Worm (Caenorhabditis elegans) whole organism, L2 larva: Measurements from ENCODE around the gene rbm-42.
A peak's percentile ranks its signal among the peaks of the same experiment; 100 is the strongest.

Experiments
- C34F6.9 ChIP-seq: fragments of 150-350 bp; optimal IDR thresholded peaks from 2 replicates; lab custom pipeline; 2014; ENCODE audit warnings: missing biosample characterization, missing genetic modification characterization
- F13H6.1 ChIP-seq: sonication (generic microtip); optimal IDR thresholded peaks from 2 replicates; lab custom pipeline; 2016; ENCODE audit warnings: missing genetic modification characterization, missing compliant biosample characterization
- R02D3.7 ChIP-seq: fragments of 150-350 bp; optimal IDR thresholded peaks from 2 replicates; lab custom pipeline; 2014; ENCODE audit warnings: missing biosample characterization, missing genetic modification characterization
- Y55F3AM.14 ChIP-seq: fragments of 200-800 bp; sonication (Bioruptor generic); optimal IDR thresholded peaks from 2 replicates; lab custom pipeline; 2018; ENCODE audit warnings: mild to moderate bottlenecking, missing genetic modification characterization, missing compliant biosample characterization
- ZK546.5 ChIP-seq: sonication (generic microtip); optimal IDR thresholded peaks from 2 replicates; lab custom pipeline; 2017; ENCODE audit warnings: missing biosample characterization, missing genetic modification characterization
- alr-1 ChIP-seq: fragments of 150-350 bp; optimal IDR thresholded peaks from 2 replicates; lab custom pipeline; 2014; ENCODE audit warnings: missing biosample characterization, missing genetic modification characterization
- aly-2 ChIP-seq: fragments of 150-350 bp; optimal IDR thresholded peaks from 2 replicates; lab custom pipeline; 2014; ENCODE audit warnings: missing biosample characterization, missing genetic modification characterization
- ama-1 ChIP-seq: fragments of 150-350 bp; optimal IDR thresholded peaks from 2 replicates; lab custom pipeline; 2018; ENCODE audit warnings: inconsistent platforms
- blmp-1 ChIP-seq: sonication (generic microtip); optimal IDR thresholded peaks from 2 replicates; lab custom pipeline; 2017; ENCODE audit warnings: missing genetic modification characterization, mild to moderate bottlenecking, missing compliant biosample characterization, antibody characterized with exemption, moderate library complexity; ENCODE audit not compliant: insufficient read depth
- ceh-16 ChIP-seq: fragments of 150-350 bp; optimal IDR thresholded peaks from 2 replicates; lab custom pipeline; 2014; ENCODE audit warnings: missing biosample characterization, missing genetic modification characterization
- ceh-82 ChIP-seq: fragments of 150-350 bp; optimal IDR thresholded peaks from 2 replicates; lab custom pipeline; 2014; ENCODE audit warnings: missing biosample characterization, missing genetic modification characterization
- crh-2 ChIP-seq: sonication (generic microtip); optimal IDR thresholded peaks from 2 replicates; lab custom pipeline; 2017; ENCODE audit warnings: missing biosample characterization, missing genetic modification characterization
- dmd-4 ChIP-seq: sonication (generic microtip); optimal IDR thresholded peaks from 2 replicates; lab custom pipeline; 2017; ENCODE audit warnings: missing biosample characterization, missing genetic modification characterization
- egl-27 ChIP-seq: sonication (generic microtip); optimal IDR thresholded peaks from 3 replicates; lab custom pipeline; 2017; ENCODE audit warnings: missing biosample characterization, missing genetic modification reagents, missing genetic modification characterization
- elt-1 ChIP-seq: fragments of 150-350 bp; optimal IDR thresholded peaks from 2 replicates; lab custom pipeline; 2014; ENCODE audit warnings: missing biosample characterization, missing genetic modification characterization
- elt-3 ChIP-seq: sonication (generic microtip); optimal IDR thresholded peaks from 2 replicates; lab custom pipeline; 2017; ENCODE audit warnings: missing biosample characterization, missing genetic modification characterization
- fos-1 ChIP-seq: fragments of 150-350 bp; optimal IDR thresholded peaks from 2 replicates; lab custom pipeline; 2014; ENCODE audit warnings: missing biosample characterization, missing genetic modification characterization
- gmeb-1 ChIP-seq: fragments of 150-350 bp; optimal IDR thresholded peaks from 2 replicates; lab custom pipeline; 2014; ENCODE audit warnings: missing biosample characterization, missing genetic modification characterization
- lin-11 ChIP-seq: fragments of 150-350 bp; sonication (generic microtip); optimal IDR thresholded peaks from 2 replicates; lab custom pipeline; 2014; ENCODE audit warnings: missing biosample characterization, missing genetic modification characterization, inconsistent platforms, mixed read lengths
- lin-13 ChIP-seq: fragments of 150-350 bp; optimal IDR thresholded peaks from 2 replicates; lab custom pipeline; 2014; ENCODE audit warnings: missing biosample characterization, missing genetic modification reagents, missing genetic modification characterization
- lin-39 ChIP-seq: fragments of 150-350 bp; optimal IDR thresholded peaks from 2 replicates; lab custom pipeline; 2014; ENCODE audit warnings: missing biosample characterization, missing genetic modification reagents, missing genetic modification characterization
- lsy-2 ChIP-seq, 2 experiments: fragments of 150-350 bp in 1 of 2; sonication (generic microtip) in 1 of 2; optimal IDR thresholded peaks; 2 replicates each; lab custom pipeline; 2014 to 2017; ENCODE audit warnings: missing biosample characterization in 2 of 2, missing genetic modification characterization in 2 of 2
- mab-5 ChIP-seq: fragments of 150-350 bp; optimal IDR thresholded peaks from 2 replicates; lab custom pipeline; 2014; ENCODE audit warnings: missing biosample characterization, missing genetic modification characterization
- mbf-1 ChIP-seq: sonication (generic microtip); optimal IDR thresholded peaks from 2 replicates; lab custom pipeline; 2017; ENCODE audit warnings: missing biosample characterization, missing genetic modification characterization
- mdl-1 ChIP-seq, 2 experiments: fragments of 150-350 bp in 1 of 2; sonication (generic microtip) in 1 of 2; optimal IDR thresholded peaks; 2 replicates each; lab custom pipeline; 2017; ENCODE audit warnings: missing biosample characterization in 2 of 2, missing genetic modification characterization in 2 of 2
- nhr-10 ChIP-seq: sonication (generic microtip); optimal IDR thresholded peaks from 2 replicates; lab custom pipeline; 2017; ENCODE audit warnings: missing biosample characterization, missing genetic modification characterization
- nhr-11 ChIP-seq: fragments of 150-350 bp; optimal IDR thresholded peaks from 2 replicates; lab custom pipeline; 2014; ENCODE audit warnings: missing biosample characterization, missing genetic modification characterization
- nhr-12 ChIP-seq: fragments of 150-350 bp; optimal IDR thresholded peaks from 2 replicates; lab custom pipeline; 2014; ENCODE audit warnings: missing biosample characterization, missing genetic modification characterization
- nhr-129 ChIP-seq: fragments of 150-350 bp; optimal IDR thresholded peaks from 2 replicates; lab custom pipeline; 2014; ENCODE audit warnings: missing biosample characterization, missing genetic modification characterization
- nhr-21 ChIP-seq: fragments of 150-350 bp; optimal IDR thresholded peaks from 2 replicates; lab custom pipeline; 2014; ENCODE audit warnings: missing biosample characterization, missing genetic modification characterization
- nhr-23 ChIP-seq: fragments of 150-350 bp; optimal IDR thresholded peaks from 2 replicates; lab custom pipeline; 2014; ENCODE audit warnings: missing biosample characterization, missing genetic modification reagents, missing genetic modification characterization
- nhr-237 ChIP-seq: fragments of 150-350 bp; optimal IDR thresholded peaks from 2 replicates; lab custom pipeline; 2014; ENCODE audit warnings: missing biosample characterization, missing genetic modification characterization
- nhr-25 ChIP-seq: fragments of 150-350 bp; sonication (generic microtip); optimal IDR thresholded peaks from 3 replicates; lab custom pipeline; 2014; ENCODE audit warnings: missing biosample characterization, missing genetic modification characterization
- nhr-6 ChIP-seq: fragments of 150-350 bp; optimal IDR thresholded peaks from 2 replicates; lab custom pipeline; 2014; ENCODE audit warnings: missing biosample characterization, missing genetic modification characterization
- nhr-77 ChIP-seq: fragments of 150-350 bp; optimal IDR thresholded peaks from 2 replicates; lab custom pipeline; 2014; ENCODE audit warnings: missing biosample characterization, missing genetic modification characterization
- peb-1 ChIP-seq: fragments of 150-350 bp; optimal IDR thresholded peaks from 2 replicates; lab custom pipeline; 2014; ENCODE audit warnings: missing biosample characterization, missing genetic modification characterization
- sem-4 ChIP-seq: fragments of 150-350 bp; optimal IDR thresholded peaks from 2 replicates; lab custom pipeline; 2014; ENCODE audit warnings: missing biosample characterization, missing genetic modification reagents, missing genetic modification characterization
- skn-1 ChIP-seq: sonication (generic microtip); optimal IDR thresholded peaks from 2 replicates; lab custom pipeline; 2017; ENCODE audit warnings: missing biosample characterization, missing genetic modification characterization
- sma-3 ChIP-seq: sonication (generic microtip); optimal IDR thresholded peaks from 2 replicates; lab custom pipeline; 2016; ENCODE audit warnings: missing genetic modification reagents, missing genetic modification characterization, missing compliant biosample characterization
- sma-9 ChIP-seq, 2 experiments: fragments of 150-350 bp in 1 of 2; sonication (generic microtip) in 1 of 2; optimal IDR thresholded peaks; 2 replicates each; lab custom pipeline; 2014 to 2016; ENCODE audit warnings: missing genetic modification characterization in 2 of 2, mild to moderate bottlenecking in 1 of 2, missing biosample characterization in 1 of 2, missing compliant biosample characterization in 1 of 2, missing genetic modification reagents in 1 of 2, moderate library complexity in 1 of 2
- snpc-4 ChIP-seq: fragments of 150-350 bp; optimal IDR thresholded peaks from 2 replicates; lab custom pipeline; 2014; ENCODE audit warnings: missing biosample characterization, missing genetic modification characterization
- unc-39 ChIP-seq: fragments of 150-350 bp; optimal IDR thresholded peaks from 2 replicates; lab custom pipeline; 2014; ENCODE audit warnings: missing biosample characterization, missing genetic modification characterization
- unc-55 ChIP-seq: fragments of 150-350 bp; sonication (generic microtip); optimal IDR thresholded peaks from 3 replicates; lab custom pipeline; 2014; ENCODE audit warnings: missing biosample characterization, missing genetic modification reagents, missing genetic modification characterization
- unc-62 ChIP-seq: fragments of 150-350 bp; optimal IDR thresholded peaks from 2 replicates; lab custom pipeline; 2014; ENCODE audit warnings: missing biosample characterization, missing genetic modification reagents, missing genetic modification characterization
- zag-1 ChIP-seq: fragments of 150-350 bp; optimal IDR thresholded peaks from 2 replicates; lab custom pipeline; 2014; ENCODE audit warnings: missing biosample characterization, missing genetic modification characterization
- ztf-1 ChIP-seq: fragments of 200-800 bp; sonication (Bioruptor generic); conservative IDR thresholded peaks from 2 replicates; pipeline ENCODE4 v1.3.6; 2022; ENCODE audit warnings: missing genetic modification characterization, missing compliant biosample characterization
- ztf-11 ChIP-seq: sonication (generic microtip); optimal IDR thresholded peaks from 2 replicates; lab custom pipeline; 2017; ENCODE audit warnings: missing biosample characterization, missing genetic modification characterization
- ztf-4 ChIP-seq: fragments of 150-350 bp; optimal IDR thresholded peaks from 2 replicates; lab custom pipeline; 2014; ENCODE audit warnings: missing biosample characterization, missing genetic modification characterization

The rbm-42 gene

DNA sequence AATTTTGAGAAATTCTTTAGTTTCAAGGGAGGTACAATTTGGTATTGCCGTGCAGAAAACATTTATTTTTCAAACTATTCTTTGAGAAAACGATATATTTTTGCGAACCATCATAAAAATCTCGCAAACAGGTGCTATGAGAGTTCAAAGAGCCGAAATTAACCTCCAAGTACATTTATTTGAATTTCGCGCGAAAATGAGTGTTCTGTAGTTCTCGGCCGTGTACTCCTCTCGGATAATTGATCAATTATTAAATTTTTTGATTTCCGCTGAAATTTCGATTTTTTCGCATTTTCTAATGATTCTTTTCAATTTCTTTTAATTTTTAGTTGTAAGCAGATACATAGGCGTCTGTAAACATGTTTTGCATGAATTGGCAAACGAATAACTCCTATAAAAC is 37.1 kb upstream of the rbm-42 start:
- no peak for TF ChIP-seq peb-1 (tag; lab: Kevin White, UChicago)
- TF ChIP-seq unc-39: no peak
- no peak for TF ChIP-seq nhr-129 (tag; lab: Kevin White, UChicago)
- TF ChIP-seq nhr-21 (tag; lab: Kevin White, UChicago): no peak
- no peak for TF ChIP-seq ama-1
- peak; percentile 3 to 43 for TF ChIP-seq lsy-2 (tag; optimal IDR thresholded peaks at IDR 0.05; lab: Kevin White, UChicago)
- TF ChIP-seq alr-1 (tag; lab: Kevin White, UChicago): no peak
- TF ChIP-seq gmeb-1 (tag; lab: Kevin White, UChicago): peak; percentile 88
- no peak for TF ChIP-seq nhr-77 (tag; lab: Kevin White, UChicago)
- TF ChIP-seq unc-62: no peak
- no peak for TF ChIP-seq lin-11
- TF ChIP-seq unc-55 (GFP tag; lab: Kevin White, UChicago): peak; percentile 2
- TF ChIP-seq nhr-23 (tag; lab: Kevin White, UChicago): no peak
- no peak for TF ChIP-seq ztf-4 (tag; lab: Kevin White, UChicago)
- TF ChIP-seq C34F6.9 (tag; lab: Kevin White, UChicago): no peak
- TF ChIP-seq nhr-25 (tag; lab: Kevin White, UChicago): peak; percentile 24
- TF ChIP-seq lin-39: no peak
- TF ChIP-seq skn-1 (tag; lab: Kevin White, UChicago): no peak
- TF ChIP-seq sma-9 (GFP tag; optimal IDR thresholded peaks at IDR 0.05; lab: Kevin White, UChicago): peak; percentile 50
- no peak for TF ChIP-seq sma-9 (tag; optimal IDR thresholded peaks at IDR 0.05; lab: Kevin White, UChicago)
- TF ChIP-seq ceh-16 (tag; lab: Kevin White, UChicago): no peak
- TF ChIP-seq elt-1 (tag; lab: Kevin White, UChicago): no peak
- TF ChIP-seq snpc-4 (tag; lab: Kevin White, UChicago): no peak
- TF ChIP-seq mbf-1: no peak
- no peak for TF ChIP-seq elt-3
- no peak for TF ChIP-seq nhr-10 (tag; lab: Kevin White, UChicago)
- TF ChIP-seq egl-27: no peak
- TF ChIP-seq nhr-11 (tag; lab: Kevin White, UChicago): no peak
- no peak for TF ChIP-seq lin-13
- no peak for TF ChIP-seq zag-1
- TF ChIP-seq ceh-82 (tag; lab: Kevin White, UChicago): no peak
- no peak for TF ChIP-seq ztf-11
- no peak for TF ChIP-seq R02D3.7 (tag; lab: Kevin White, UChicago)
- no peak for TF ChIP-seq blmp-1 (tag; lab: Kevin White, UChicago)
- no peak for TF ChIP-seq sem-4
- no peak for TF ChIP-seq nhr-12 (tag; lab: Kevin White, UChicago)
- no peak for TF ChIP-seq ZK546.5 (tag; lab: Kevin White, UChicago)
- no peak for TF ChIP-seq dmd-4 (tag; lab: Kevin White, UChicago)
- peak; percentile 13 for TF ChIP-seq F13H6.1 (tag; lab: Kevin White, UChicago)
- no peak for TF ChIP-seq mdl-1 (tag; optimal IDR thresholded peaks at IDR 0.05; lab: Kevin White, UChicago)
- no peak for TF ChIP-seq mab-5 (tag; lab: Kevin White, UChicago)
- no peak for TF ChIP-seq nhr-6 (tag; lab: Kevin White, UChicago)
- TF ChIP-seq crh-2 (tag; lab: Kevin White, UChicago): no peak
- TF ChIP-seq nhr-237 (tag; lab: Kevin White, UChicago): no peak
- TF ChIP-seq aly-2 (tag; lab: Kevin White, UChicago): no peak
- TF ChIP-seq sma-3 (GFP tag; lab: Kevin White, UChicago): peak; percentile 45
- TF ChIP-seq ztf-1 (GFP tag; lab: Robert Waterston, UW): no peak
- TF ChIP-seq Y55F3AM.14 (GFP tag; lab: Kevin White, UChicago): no peak
- no peak for TF ChIP-seq fos-1 (tag; lab: Kevin White, UChicago)
